Worm (Caenorhabditis elegans) whole organism, young adult: ENCODE results near the gene fbxa-215.

Experiments
- C06A6.2 ChIP-seq: fragments of 200-800 bp; sonication (Bioruptor generic); conservative IDR thresholded peaks from 2 replicates; pipeline ENCODE4 v1.3.6; 2022; ENCODE audit warnings: missing genetic modification characterization, missing compliant biosample characterization
- C17E4.6 ChIP-seq: fragments of 200-800 bp; sonication (Bioruptor generic); IDR thresholded peaks from 2 replicates; pipeline ENCODE4 v1.3.6; 2022; ENCODE audit warnings: missing genetic modification reagents, missing genetic modification characterization, missing compliant biosample characterization
- F39B2.1 ChIP-seq: fragments of 200-800 bp; sonication (Bioruptor generic); IDR thresholded peaks from 2 replicates; pipeline ENCODE4 v1.3.6; 2022; ENCODE audit warnings: missing genetic modification reagents, missing genetic modification characterization, missing compliant biosample characterization
- F52B5.7 ChIP-seq: sonication (generic microtip); optimal IDR thresholded peaks from 2 replicates; lab custom pipeline; 2016; ENCODE audit warnings: mild to moderate bottlenecking, missing genetic modification characterization, missing compliant biosample characterization
- Y56A3A.18 ChIP-seq: fragments of 200-800 bp; sonication (Bioruptor generic); IDR thresholded peaks from 2 replicates; pipeline ENCODE4 v1.3.6; 2022; ENCODE audit warnings: missing genetic modification reagents, missing genetic modification characterization, missing compliant biosample characterization
- Y67H2A.10 ChIP-seq: fragments of 200-800 bp; sonication (Bioruptor generic); conservative IDR thresholded peaks from 2 replicates; pipeline ENCODE4 v1.3.6; 2022; ENCODE audit warnings: missing genetic modification reagents, missing genetic modification characterization, missing compliant biosample characterization
- Y79H2A.3 ChIP-seq: fragments of 200-800 bp; sonication (Bioruptor generic); conservative IDR thresholded peaks from 2 replicates; pipeline ENCODE4 v1.3.6; 2022; ENCODE audit warnings: missing genetic modification reagents, missing genetic modification characterization, missing compliant biosample characterization
- attf-5 ChIP-seq: fragments of 200-800 bp; sonication (Bioruptor generic); optimal IDR thresholded peaks from 2 replicates; lab custom pipeline; 2018; ENCODE audit warnings: mild to moderate bottlenecking, missing genetic modification characterization, missing compliant biosample characterization
- bed-1 ChIP-seq: fragments of 200-800 bp; sonication (Bioruptor generic); IDR thresholded peaks from 2 replicates; pipeline ENCODE4 v1.3.6; 2022; ENCODE audit warnings: missing genetic modification reagents, missing genetic modification characterization, missing compliant biosample characterization
- bed-2 ChIP-seq: fragments of 200-800 bp; sonication (Bioruptor generic); IDR thresholded peaks from 2 replicates; pipeline ENCODE4 v1.3.6; 2022; ENCODE audit warnings: missing genetic modification reagents, missing genetic modification characterization, missing compliant biosample characterization
- ccch-3 ChIP-seq: fragments of 200-800 bp; sonication (Bioruptor generic); optimal IDR thresholded peaks from 2 replicates; lab custom pipeline; 2018; ENCODE audit warnings: mild to moderate bottlenecking, missing genetic modification characterization, missing compliant biosample characterization
- ceh-91 ChIP-seq: fragments of 200-800 bp; sonication (Bioruptor generic); IDR thresholded peaks from 2 replicates; pipeline ENCODE4 v1.3.6; 2022; ENCODE audit warnings: missing genetic modification reagents, missing genetic modification characterization, missing compliant biosample characterization
- die-1 ChIP-seq: sonication (generic microtip); optimal IDR thresholded peaks from 2 replicates; lab custom pipeline; 2016; ENCODE audit warnings: missing genotype, mild to moderate bottlenecking, missing genetic modification characterization, missing compliant biosample characterization
- dox-1 ChIP-seq: fragments of 200-800 bp; sonication (Bioruptor generic); IDR thresholded peaks from 2 replicates; pipeline ENCODE4 v1.3.6; 2022; ENCODE audit warnings: missing genetic modification reagents, missing genetic modification characterization, missing compliant biosample characterization
- dpff-1 ChIP-seq: sonication (generic microtip); optimal IDR thresholded peaks from 2 replicates; lab custom pipeline; 2017; ENCODE audit warnings: mild to moderate bottlenecking, missing genetic modification characterization, missing compliant biosample characterization
- dpl-1 ChIP-seq: fragments of 150-350 bp; optimal IDR thresholded peaks from 2 replicates; lab custom pipeline; 2014; ENCODE audit warnings: missing biosample characterization, missing genetic modification reagents, missing genetic modification characterization
- efl-1 ChIP-seq: fragments of 150-350 bp; optimal IDR thresholded peaks from 2 replicates; lab custom pipeline; 2014; ENCODE audit warnings: missing biosample characterization, missing genetic modification reagents, missing genetic modification characterization
- egrh-3 ChIP-seq: fragments of 200-800 bp; sonication (Bioruptor generic); IDR thresholded peaks from 2 replicates; pipeline ENCODE4 v1.3.6; 2022; ENCODE audit warnings: missing genetic modification reagents, missing genetic modification characterization, missing compliant biosample characterization
- ekl-4 ChIP-seq: fragments of 200-800 bp; sonication (Bioruptor generic); IDR thresholded peaks from 2 replicates; pipeline ENCODE4 v1.3.6; 2022; ENCODE audit warnings: missing genetic modification reagents, missing genetic modification characterization, missing compliant biosample characterization
- ets-4 ChIP-seq: fragments of 200-800 bp; sonication (Bioruptor generic); optimal IDR thresholded peaks from 2 replicates; lab custom pipeline; 2018; ENCODE audit warnings: mild to moderate bottlenecking, missing genetic modification characterization, missing compliant biosample characterization
- him-1 ChIP-seq: sonication (generic microtip); optimal IDR thresholded peaks from 2 replicates; lab custom pipeline; 2016; ENCODE audit warnings: missing genotype, missing genetic modification reagents, missing genetic modification characterization, missing compliant biosample characterization
- hmg-20 ChIP-seq: fragments of 200-800 bp; sonication (Bioruptor generic); IDR thresholded peaks from 2 replicates; pipeline ENCODE4 v1.3.6; 2022; ENCODE audit warnings: missing genetic modification reagents, missing genetic modification characterization, missing compliant biosample characterization
- lin-26 ChIP-seq: fragments of 200-800 bp; sonication (Bioruptor generic); IDR thresholded peaks from 2 replicates; pipeline ENCODE4 v1.3.6; 2022; ENCODE audit warnings: missing genetic modification reagents, missing genetic modification characterization, missing compliant biosample characterization
- lin-35 ChIP-seq, 3 experiments: fragments of 150-350 bp in 2 of 3; sonication (generic microtip) in 1 of 3; optimal IDR thresholded peaks; 2 replicates each; lab custom pipeline; 2014 to 2018; ENCODE audit warnings: missing biosample characterization in 3 of 3, missing genetic modification characterization in 3 of 3, missing genetic modification reagents in 3 of 3
- lsl-1 ChIP-seq: fragments of 200-800 bp; sonication (Bioruptor generic); optimal IDR thresholded peaks from 2 replicates; lab custom pipeline; 2018; ENCODE audit warnings: mild to moderate bottlenecking, missing genetic modification characterization, moderate library complexity, missing compliant biosample characterization
- madf-6 ChIP-seq: fragments of 200-800 bp; sonication (Bioruptor generic); IDR thresholded peaks from 2 replicates; pipeline ENCODE4 v1.3.6; 2022; ENCODE audit warnings: missing genetic modification reagents, missing genetic modification characterization, missing compliant biosample characterization
- madf-8 ChIP-seq: fragments of 200-800 bp; sonication (Bioruptor generic); conservative IDR thresholded peaks from 2 replicates; pipeline ENCODE4 v1.3.6; 2022; ENCODE audit warnings: missing genetic modification reagents, missing genetic modification characterization, missing compliant biosample characterization
- nfyb-1 ChIP-seq: fragments of 200-800 bp; sonication (Bioruptor generic); IDR thresholded peaks from 2 replicates; pipeline ENCODE4 v1.3.6; 2022; ENCODE audit warnings: missing genetic modification reagents, missing genetic modification characterization, missing compliant biosample characterization
- nhr-179 ChIP-seq: sonication (generic microtip); optimal IDR thresholded peaks from 2 replicates; lab custom pipeline; 2016; ENCODE audit warnings: mild to moderate bottlenecking, missing genetic modification characterization, missing compliant biosample characterization
- nhr-90 ChIP-seq: sonication (generic microtip); optimal IDR thresholded peaks from 2 replicates; lab custom pipeline; 2016; ENCODE audit warnings: missing genotype, mild to moderate bottlenecking, missing genetic modification characterization, missing compliant biosample characterization
- pbrm-1 ChIP-seq: fragments of 200-800 bp; sonication (Bioruptor generic); IDR thresholded peaks from 2 replicates; pipeline ENCODE4 v1.3.6; 2022; ENCODE audit warnings: missing genetic modification reagents, missing genetic modification characterization, missing compliant biosample characterization
- pha-4 ChIP-seq: fragments of 150-350 bp; sonication (generic microtip); optimal IDR thresholded peaks from 2 replicates; lab custom pipeline; 2014; ENCODE audit warnings: missing biosample characterization, missing genetic modification reagents, missing genetic modification characterization
- repo-1 ChIP-seq: sonication (generic microtip); optimal IDR thresholded peaks from 2 replicates; lab custom pipeline; 2017; ENCODE audit warnings: mild to moderate bottlenecking, missing genetic modification characterization, missing compliant biosample characterization
- rpc-1 ChIP-seq, 2 experiments: fragments of 150-350 bp in 1 of 2; sonication (generic microtip) in 1 of 2; optimal IDR thresholded peaks; 2 replicates each; lab custom pipeline; 2014 to 2018; ENCODE audit warnings: missing biosample characterization in 1 of 2, missing genetic modification characterization in 1 of 2, missing genetic modification reagents in 1 of 2, missing genotype in 1 of 2
- sea-2 ChIP-seq: fragments of 200-800 bp; sonication (Bioruptor generic); IDR thresholded peaks from 2 replicates; pipeline ENCODE4 v1.3.6; 2022; ENCODE audit warnings: missing genetic modification characterization, missing compliant biosample characterization
- snpc-3.4 ChIP-seq: sonication (generic microtip); optimal IDR thresholded peaks from 2 replicates; lab custom pipeline; 2017; ENCODE audit warnings: missing genetic modification characterization, mild to moderate bottlenecking, missing compliant biosample characterization, antibody characterized with exemption, moderate library complexity, missing genotype, missing genetic modification reagents
- snpc-4 ChIP-seq, 5 experiments: fragments of 150-350 bp in 1 of 5; sonication (generic microtip) in 4 of 5; optimal IDR thresholded peaks; 2 replicates each; lab custom pipeline; 2014 to 2018; ENCODE audit warnings: missing genetic modification characterization in 5 of 5, missing biosample characterization in 3 of 5, antibody characterized with exemption in 2 of 5, mild to moderate bottlenecking in 2 of 5, missing compliant biosample characterization in 2 of 5, missing genotype in 2 of 5, moderate library complexity in 2 of 5, missing genetic modification reagents in 1 of 5
- sptf-2 ChIP-seq: fragments of 200-800 bp; sonication (Bioruptor generic); optimal IDR thresholded peaks from 2 replicates; lab custom pipeline; 2018; ENCODE audit warnings: mild to moderate bottlenecking, missing genetic modification characterization, missing compliant biosample characterization
- tbx-9 ChIP-seq: sonication (generic microtip); optimal IDR thresholded peaks from 2 replicates; lab custom pipeline; 2016; ENCODE audit warnings: borderline replicate concordance, missing genetic modification characterization, inconsistent platforms, missing compliant biosample characterization
- xnd-1 ChIP-seq: sonication (generic microtip); optimal IDR thresholded peaks from 2 replicates; lab custom pipeline; 2016; ENCODE audit warnings: missing genotype, missing genetic modification reagents, missing genetic modification characterization, missing compliant biosample characterization
- zfh-2 ChIP-seq: fragments of 200-800 bp; sonication (Bioruptor generic); conservative IDR thresholded peaks from 2 replicates; pipeline ENCODE4 v1.3.6; 2022; ENCODE audit warnings: missing genetic modification reagents, missing genetic modification characterization, missing compliant biosample characterization
- zim-3 ChIP-seq: sonication (generic microtip); optimal IDR thresholded peaks from 2 replicates; lab custom pipeline; 2017; ENCODE audit warnings: mild to moderate bottlenecking, missing genetic modification characterization, moderate library complexity, missing compliant biosample characterization
- ztf-26 ChIP-seq: sonication (generic microtip); optimal IDR thresholded peaks from 2 replicates; lab custom pipeline; 2017; ENCODE audit warnings: missing genetic modification characterization, missing compliant biosample characterization
- ztf-3 ChIP-seq: fragments of 200-800 bp; sonication (Bioruptor generic); optimal IDR thresholded peaks from 2 replicates; lab custom pipeline; 2018; ENCODE audit warnings: mild to moderate bottlenecking, missing genetic modification characterization, missing compliant biosample characterization

fbxa-215 gene

ce11 chrIV:13666849-13667430 is at the start of gene fbxa-215:
Gene fbxa-215, minus strand, starts transcription at chrIV:13666909.
- TF ChIP-seq hmg-20 (GFP tag; lab: Robert Waterston, UW) (no peak), snpc-3.4 (tag; lab: Kevin White, UChicago) (no peak), die-1 (tag; lab: Kevin White, UChicago) (no peak), nhr-179 (tag; lab: Kevin White, UChicago) (no peak), C06A6.2 (no peak), xnd-1 (peak; percentile 47), dpl-1 (peak; percentile 19), snpc-4 (GFP tag; optimal IDR thresholded peaks at IDR 0.05; lab: Kevin White, UChicago) (peak; percentile 57), snpc-4 (tag; optimal IDR thresholded peaks at IDR 0.05; lab: Kevin White, UChicago) (peak in 3 of 4 experiments; percentile 62 to 88 (median 82)), lin-35 (GFP tag; optimal IDR thresholded peaks at IDR 0.05; lab: Kevin White, UChicago) (no peak), lsl-1 (GFP tag; lab: Kevin White, UChicago) (peak; percentile 52), Y79H2A.3 (GFP tag; lab: Robert Waterston, UW) (no peak), lin-26 (GFP tag; lab: Robert Waterston, UW) (no peak), him-1 (no peak), ekl-4 (GFP tag; lab: Robert Waterston, UW) (no peak), Y67H2A.10 (GFP tag; lab: Robert Waterston, UW) (no peak), pbrm-1 (GFP tag; lab: Robert Waterston, UW) (no peak), nhr-90 (tag; lab: Kevin White, UChicago) (no peak), madf-6 (peak; percentile 75), pha-4 (tag; lab: Kevin White, UChicago) (no peak), F39B2.1 (GFP tag; lab: Robert Waterston, UW) (no peak), attf-5 (GFP tag; lab: Kevin White, UChicago) (no peak), zim-3 (tag; lab: Kevin White, UChicago) (no peak), tbx-9 (no peak), bed-2 (GFP tag; lab: Robert Waterston, UW) (no peak), C17E4.6 (GFP tag; lab: Robert Waterston, UW) (no peak), efl-1 (GFP tag; lab: Kevin White, UChicago) (peak; percentile 58), sea-2 (GFP tag; lab: Robert Waterston, UW) (no peak), madf-8 (GFP tag; lab: Robert Waterston, UW) (peak; percentile 65), ccch-3 (GFP tag; lab: Kevin White, UChicago) (no peak), ets-4 (GFP tag; lab: Kevin White, UChicago) (no peak)
- TF ChIP-seq, all 124 proteins: peak for 7

ce11 chrIV:13716279-13716678 is 49.6 kb upstream of the fbxa-215 start, which contains the start of gene C47A4.1:
Gene C47A4.1, minus strand, starts transcription at chrIV:13716379.
- TF ChIP-seq nhr-90 (tag; lab: Kevin White, UChicago) (no peak), zfh-2 (no peak), hmg-20 (GFP tag; lab: Robert Waterston, UW) (no peak), F52B5.7 (tag; lab: Kevin White, UChicago) (no peak)

ce11 chrIV:13710367-13710766 is 43.7 kb upstream of the fbxa-215 start:
- TF ChIP-seq nfyb-1 (GFP tag; lab: Robert Waterston, UW) (no peak), ztf-3 (GFP tag; lab: Kevin White, UChicago) (no peak), ceh-91 (GFP tag; lab: Robert Waterston, UW) (no peak), repo-1 (no peak), zim-3 (tag; lab: Kevin White, UChicago) (no peak), dpff-1 (tag; lab: Kevin White, UChicago) (no peak), F39B2.1 (GFP tag; lab: Robert Waterston, UW) (no peak), F52B5.7 (tag; lab: Kevin White, UChicago) (no peak), rpc-1 (optimal IDR thresholded peaks at IDR 0.05; lab: Kevin White, UChicago) (no peak), rpc-1 (tag; optimal IDR thresholded peaks at IDR 0.05; lab: Kevin White, UChicago) (no peak), Y56A3A.18 (no peak), bed-1 (GFP tag; lab: Robert Waterston, UW) (no peak), dox-1 (no peak), nhr-179 (tag; lab: Kevin White, UChicago) (no peak), egrh-3 (no peak), sptf-2 (GFP tag; lab: Kevin White, UChicago) (no peak), ets-4 (GFP tag; lab: Kevin White, UChicago) (no peak), ztf-26 (no peak), him-1 (no peak)
